Worm (Caenorhabditis elegans) whole organism, L4 larva: ENCODE measurements around the gene sre-42.

ENCODE experiments used
- egl-27 ChIP-seq: sonication (generic microtip); optimal IDR thresholded peaks from 3 replicates; lab custom pipeline; 2017; ENCODE audit warnings: missing biosample characterization, missing genetic modification reagents, missing genetic modification characterization
- lim-7 ChIP-seq: fragments of 200-800 bp; sonication (Bioruptor generic); IDR thresholded peaks from 2 replicates; pipeline ENCODE4 v1.3.6; 2022; ENCODE audit warnings: missing genetic modification characterization, missing compliant biosample characterization
- nhr-237 ChIP-seq: sonication (generic microtip); optimal IDR thresholded peaks from 2 replicates; lab custom pipeline; 2017; ENCODE audit warnings: missing biosample characterization, missing genetic modification characterization
- unc-62 ChIP-seq, 3 experiments: fragments of 150-350 bp in 1 of 3; sonication (generic microtip); optimal IDR thresholded peaks in 2 of 3; peaks in 1 of 3; 1 replicate in 1 of 3; 2 replicates in 2 of 3; lab custom pipeline; 2014 to 2017; ENCODE audit warnings: missing biosample characterization in 3 of 3, missing genetic modification characterization in 3 of 3, missing genetic modification reagents in 3 of 3, missing genotype in 1 of 3

ce11 chrII:12362262-12362661 lies 24.4 kb downstream of the sre-42 start:
- peak; percentile 80; the same call in 1 of the 2 replicates for TF ChIP-seq lim-7 (GFP tag; lab: Robert Waterston, UW)
- no peak for TF ChIP-seq egl-27
- no peak for TF ChIP-seq nhr-237 (tag; lab: Kevin White, UChicago)
- TF ChIP-seq unc-62 (GFP tag; optimal IDR thresholded peaks at IDR 0.05 in 1 of 2; lab: Kevin White, UChicago), result no peak
- TF ChIP-seq unc-62 (tag; optimal IDR thresholded peaks at IDR 0.05; lab: Kevin White, UChicago), result no peak
